Worm (Caenorhabditis elegans): ENCODE results near the gene srv-34.

ce11 chrV:16406357-16406756, 31.8 kb upstream of the srv-34 start:
- TF ChIP-seq him-1 (tag; optimal IDR thresholded peaks at IDR 0.05) (no peak), W03F9.2 (tag; optimal IDR thresholded peaks at IDR 0.05) (no peak)

Data from whole organism, L4/young adult.